Fruit fly (Drosophila melanogaster) S2 (cell line): ENCODE measurements around the gene trbl.

Experiments used
- CG8478 ChIP-seq: fragments of >200 bp; optimal IDR thresholded peaks from 2 replicates; lab custom pipeline; 2018
- CTCF ChIP-seq, 2 experiments: fragments of >200 bp; optimal IDR thresholded peaks; 2 replicates each; lab custom pipeline; 2018

trbl gene

dm6 chr3L:20427449-20427848 lies 26.0 kb upstream of the trbl start, which contains the start of gene CG5274:
Gene CG5274, minus strand, starts transcription at chr3L:20427666.
- TF ChIP-seq CTCF (optimal IDR thresholded peaks at IDR 0.05; lab: Kevin White, UChicago) = no peak
- TF ChIP-seq CG8478 (lab: Kevin White, UChicago) = no peak

- TF ChIP-seq CTCF (optimal IDR thresholded peaks at IDR 0.05; lab: Kevin White, UChicago) = no peak
- TF ChIP-seq CG8478 (lab: Kevin White, UChicago) = no peak
Measured at dm6 chr3L:20425888-20426287, 24.5 kb upstream of the trbl start, which contains the start of gene CG5282. Gene CG5282, minus strand, starts transcription at chr3L:20426071.

dm6 chr3L:20413304-20413703 lies 11.9 kb upstream of the trbl start, which contains the start of gene zye:
Gene zye, plus strand, starts transcription at chr3L:20413604.
- TF ChIP-seq CG8478 (lab: Kevin White, UChicago) (no peak), CTCF (optimal IDR thresholded peaks at IDR 0.05; lab: Kevin White, UChicago) (no peak)

dm6 chr3L:20410780-20411179 lies 9.4 kb upstream of the trbl start:
- TF ChIP-seq CTCF (optimal IDR thresholded peaks at IDR 0.05; lab: Kevin White, UChicago) (no peak), CG8478 (lab: Kevin White, UChicago) (no peak)

- no peak for TF ChIP-seq CTCF (optimal IDR thresholded peaks at IDR 0.05; lab: Kevin White, UChicago)
Measured at dm6 chr3L:20410345-20410744, 8.9 kb upstream of the trbl start, which contains the start of gene CG13248. Gene CG13248, minus strand, starts transcription at chr3L:20410566.

- no peak for TF ChIP-seq CTCF (optimal IDR thresholded peaks at IDR 0.05; lab: Kevin White, UChicago)
Measured at dm6 chr3L:20405971-20406948, 4.9 kb upstream of the trbl start.

- no peak for TF ChIP-seq CTCF (optimal IDR thresholded peaks at IDR 0.05; lab: Kevin White, UChicago)
- no peak for TF ChIP-seq CG8478 (lab: Kevin White, UChicago)
Measured at dm6 chr3L:20405337-20405887, 4.0 kb upstream of the trbl start.

- TF ChIP-seq CG8478 (lab: Kevin White, UChicago) = no peak
- TF ChIP-seq CTCF (optimal IDR thresholded peaks at IDR 0.05; lab: Kevin White, UChicago) = no peak
Measured at dm6 chr3L:20404515-20404914, 3.1 kb upstream of the trbl start.

- TF ChIP-seq CTCF (optimal IDR thresholded peaks at IDR 0.05; lab: Kevin White, UChicago) (no peak), CG8478 (lab: Kevin White, UChicago) (no peak)
Measured at dm6 chr3L:20403493-20404379, 2.3 kb upstream of the trbl start.

- TF ChIP-seq CTCF (optimal IDR thresholded peaks at IDR 0.05; lab: Kevin White, UChicago) (no peak), CG8478 (lab: Kevin White, UChicago) (no peak)
Measured at dm6 chr3L:20402665-20403492, 1.5 kb upstream of the trbl start.

- TF ChIP-seq CG8478 (lab: Kevin White, UChicago) (no peak), CTCF (optimal IDR thresholded peaks at IDR 0.05; lab: Kevin White, UChicago) (no peak)
Measured at dm6 chr3L:20400515-20400914, 894 bp downstream of the trbl start.

dm6 chr3L:20399550-20400109 lies 1.8 kb downstream of the trbl start:
- no peak for TF ChIP-seq CG8478 (lab: Kevin White, UChicago)
- TF ChIP-seq CTCF (optimal IDR thresholded peaks at IDR 0.05; lab: Kevin White, UChicago) = no peak
